Worm (Caenorhabditis elegans): ENCODE data around the gene F45D3.3.

- TF ChIP-seq nhr-28 (tag; optimal IDR thresholded peaks at IDR 0.05), result no peak
- TF ChIP-seq arid-1 (GFP tag; conservative IDR thresholded peaks at IDR 0.05), result no peak
- no peak for TF ChIP-seq php-3 (GFP tag; IDR thresholded peaks at IDR 0.05)
- TF ChIP-seq daf-12 (tag; optimal IDR thresholded peaks at IDR 0.05), result no peak
- TF ChIP-seq F37D6.2 (tag; optimal IDR thresholded peaks at IDR 0.05), result no peak
- no peak for TF ChIP-seq nhr-76 (tag; optimal IDR thresholded peaks at IDR 0.05)
- TF ChIP-seq ctbp-1 (GFP tag; IDR thresholded peaks at IDR 0.05), result no peak
- no peak for TF ChIP-seq fkh-10 (GFP tag; optimal IDR thresholded peaks at IDR 0.05)
- TF ChIP-seq egl-27 (tag; optimal IDR thresholded peaks at IDR 0.05), result no peak
- TF ChIP-seq nhr-6 (tag; optimal IDR thresholded peaks at IDR 0.05), result no peak
- no peak for TF ChIP-seq lin-15B (tag; optimal IDR thresholded peaks at IDR 0.05)
- TF ChIP-seq hlh-11 (tag; optimal IDR thresholded peaks at IDR 0.05), result no peak
These were observed 34.6 kb upstream of the F45D3.3 start for ce11 chrV:12584771-12585170.

All from whole organism, L4 larva.